Fruit fly (Drosophila melanogaster): ENCODE data around the gene Eig71Eb.
A peak's percentile ranks its signal among the peaks of the same experiment; 100 is the strongest.

The Eig71Eb gene

dm6 chr3L:15692388-15692787, 42.7 kb downstream of the Eig71Eb start:
- TF ChIP-seq CG11902 (GFP tag; optimal IDR thresholded peaks at IDR 0.05), result no peak
- no peak for TF ChIP-seq Hr4 (GFP tag; optimal IDR thresholded peaks at IDR 0.05)
- TF ChIP-seq cyc (GFP tag; optimal IDR thresholded peaks at IDR 0.05), result no peak
- no peak for TF ChIP-seq CG31627 (GFP tag; optimal IDR thresholded peaks at IDR 0.05)
- TF ChIP-seq fkh (GFP tag; optimal IDR thresholded peaks at IDR 0.05), result no peak
- no peak for TF ChIP-seq Ets21C (GFP tag; optimal IDR thresholded peaks at IDR 0.05)
- no peak for TF ChIP-seq Eip93F (GFP tag; optimal IDR thresholded peaks at IDR 0.05)
- TF ChIP-seq Lpt (GFP tag; optimal IDR thresholded peaks at IDR 0.05), result no peak
- no peak for TF ChIP-seq CG6276 (GFP tag; optimal IDR thresholded peaks at IDR 0.05)
- no peak for TF ChIP-seq CG10631 (GFP tag; optimal IDR thresholded peaks at IDR 0.05)

DNA sequence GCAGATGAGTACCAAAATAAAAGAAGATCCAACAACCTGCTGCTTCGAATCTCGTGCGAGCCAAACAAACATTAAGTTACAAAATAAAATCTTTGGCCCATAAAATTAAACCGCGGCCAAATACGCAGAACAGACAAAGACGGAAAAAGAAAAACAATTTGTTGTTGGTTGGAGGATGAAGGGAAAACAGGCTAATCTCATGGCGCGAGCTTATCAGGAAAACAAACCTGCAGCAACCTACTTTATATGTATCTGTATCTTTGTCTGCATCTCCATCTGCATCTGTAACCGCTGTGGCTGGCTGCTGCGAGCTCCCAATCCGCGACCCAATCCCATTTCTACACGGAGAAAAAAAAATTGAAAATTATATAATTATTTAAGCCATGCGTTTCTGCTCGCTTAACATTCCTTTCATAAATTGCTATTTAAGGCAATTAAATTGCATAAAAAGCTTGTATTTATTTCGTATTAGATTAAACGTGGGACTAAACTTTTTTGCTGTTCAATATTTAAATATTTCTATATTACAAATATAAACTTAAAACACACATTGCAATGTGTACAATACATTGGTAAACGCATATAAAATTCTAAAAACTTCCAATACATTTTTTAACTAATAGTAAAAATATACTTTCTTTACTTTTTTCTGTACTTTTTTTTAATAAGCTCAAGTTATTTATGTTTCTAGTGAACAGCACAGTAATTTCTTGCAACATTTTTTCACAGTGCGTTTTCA, 43.2 kb downstream of the Eig71Eb start:
- TF ChIP-seq fd59A (GFP tag; optimal IDR thresholded peaks at IDR 0.05) (no peak), achi (GFP tag; optimal IDR thresholded peaks at IDR 0.05) (peak; percentile 54), CG4318 (GFP tag; optimal IDR thresholded peaks at IDR 0.05) (peak; percentile 40), svp (GFP tag) (peak; percentile 67), Hr39 (GFP tag; optimal IDR thresholded peaks at IDR 0.05) (peak; percentile 1), CG32006 (GFP tag; optimal IDR thresholded peaks at IDR 0.05) (peak; percentile 70), CG6808 (GFP tag; optimal IDR thresholded peaks at IDR 0.05) (no peak), Smox (GFP tag; optimal IDR thresholded peaks at IDR 0.05) (peak; percentile 13), CG15336 (GFP tag; IDR thresholded peaks at IDR 0.05) (0 out of 2 replicates have a peak, but pooled peaks have one; percentile 8), Eip78C (GFP tag) (peak; percentile 87), CG11762 (GFP tag; optimal IDR thresholded peaks at IDR 0.05; ENCODE audit: insufficient read depth) (peak; percentile 51), CG10669 (GFP tag; optimal IDR thresholded peaks at IDR 0.05) (peak; percentile 8), acj6 (GFP tag; optimal IDR thresholded peaks at IDR 0.05) (peak; percentile 62), Eip75B (GFP tag; optimal IDR thresholded peaks at IDR 0.05) (no peak), ss (GFP tag; optimal IDR thresholded peaks at IDR 0.05) (no peak), CG10631 (GFP tag; optimal IDR thresholded peaks at IDR 0.05) (peak; percentile 13), CG6276 (GFP tag; optimal IDR thresholded peaks at IDR 0.05) (peak; percentile 41), cyc (GFP tag; optimal IDR thresholded peaks at IDR 0.05) (peak; percentile 11), CG6792 (GFP tag; optimal IDR thresholded peaks at IDR 0.05) (peak; percentile 33), Lpt (GFP tag; optimal IDR thresholded peaks at IDR 0.05) (no peak), salr (GFP tag; optimal IDR thresholded peaks at IDR 0.05) (peak in 1 of 2 experiments; percentile 51), CG34406 (GFP tag; optimal IDR thresholded peaks at IDR 0.05) (peak; percentile 54), Hr4 (GFP tag; optimal IDR thresholded peaks at IDR 0.05) (peak; percentile 15), OdsH (GFP tag; optimal IDR thresholded peaks at IDR 0.05) (peak; percentile 56), CG8632 (GFP tag; optimal IDR thresholded peaks at IDR 0.05) (peak; percentile 56), pdm3 (GFP tag; optimal IDR thresholded peaks at IDR 0.05) (peak; percentile 36), esn (GFP tag; optimal IDR thresholded peaks at IDR 0.05) (peak; percentile 36), CG3919 (GFP tag; optimal IDR thresholded peaks at IDR 0.05) (peak; percentile 52), lz (GFP tag; optimal IDR thresholded peaks at IDR 0.05) (no peak), dac (GFP tag; optimal IDR thresholded peaks at IDR 0.05) (no peak), Gug (GFP tag; IDR thresholded peaks at IDR 0.05) (peak; percentile 14; the same call in 1 of the 2 replicates), Ets96B (tag; optimal IDR thresholded peaks at IDR 0.05) (peak; percentile 20), CG9139 (GFP tag; optimal IDR thresholded peaks at IDR 0.05) (no peak), CG3032 (tag; optimal IDR thresholded peaks at IDR 0.05) (no peak), Sox15 (GFP tag; optimal IDR thresholded peaks at IDR 0.05) (peak; percentile 22), CG7368 (GFP tag; optimal IDR thresholded peaks at IDR 0.05) (no peak), spab (GFP tag; optimal IDR thresholded peaks at IDR 0.05) (peak; percentile 31)
